Fruit fly (Drosophila melanogaster) whole organism, pupa: ENCODE results near the gene CG2604.

Source experiments
- CG10348 ChIP-seq: fragments of 200-800 bp; sonication (Bioruptor generic); IDR thresholded peaks from 2 replicates; pipeline ENCODE4 v1.3.6; 2022; ENCODE audit warnings: missing biosample characterization, missing genetic modification characterization
- CG12605 ChIP-seq: fragments of 200-800 bp; sonication (Bioruptor generic); IDR thresholded peaks from 2 replicates; pipeline ENCODE4 v1.3.6; 2022; ENCODE audit warnings: missing biosample characterization, missing genetic modification characterization
- CG13204 ChIP-seq: fragments of 200-800 bp; sonication (Bioruptor generic); optimal IDR thresholded peaks from 2 replicates; lab custom pipeline; 2018; ENCODE audit warnings: missing biosample characterization, mild to moderate bottlenecking, missing genetic modification characterization, moderate library complexity
- CG14655 ChIP-seq: fragments of 200-800 bp; sonication (Bioruptor generic); optimal IDR thresholded peaks from 3 replicates; lab custom pipeline; 2017; ENCODE audit warnings: mild to moderate bottlenecking, missing biosample characterization, missing genetic modification reagents, missing genetic modification characterization
- CG15710 ChIP-seq: fragments of 200-800 bp; sonication (Bioruptor generic); optimal IDR thresholded peaks from 2 replicates; lab custom pipeline; 2018; ENCODE audit warnings: missing biosample characterization, mild to moderate bottlenecking, missing genetic modification characterization, moderate library complexity
- CG17806 ChIP-seq: fragments of 200-800 bp; sonication (Bioruptor generic); optimal IDR thresholded peaks from 2 replicates; lab custom pipeline; 2018; ENCODE audit warnings: missing biosample characterization, mild to moderate bottlenecking, missing genetic modification characterization, moderate library complexity
- CG32121 ChIP-seq: fragments of 200-800 bp; sonication (Bioruptor generic); IDR thresholded peaks from 2 replicates; pipeline ENCODE4 v1.3.6; 2022; ENCODE audit warnings: missing biosample characterization, missing genetic modification characterization
- CG34367 ChIP-seq: fragments of 200-800 bp; sonication (Bioruptor generic); optimal IDR thresholded peaks from 2 replicates; lab custom pipeline; 2018; ENCODE audit warnings: missing biosample characterization, mild to moderate bottlenecking, missing genetic modification characterization
- CG4496 ChIP-seq: fragments of 200-800 bp; sonication (Bioruptor generic); IDR thresholded peaks from 3 replicates; pipeline ENCODE4 v1.3.6; 2022; ENCODE audit warnings: missing biosample characterization, missing genetic modification characterization
- CG8159 ChIP-seq: fragments of 200-800 bp; sonication (Bioruptor generic); optimal IDR thresholded peaks from 3 replicates; lab custom pipeline; 2018; ENCODE audit warnings: missing biosample characterization, mild to moderate bottlenecking, missing genetic modification characterization, moderate library complexity
- CG8301 ChIP-seq: fragments of 200-800 bp; sonication (Bioruptor generic); optimal IDR thresholded peaks from 2 replicates; lab custom pipeline; 2018; ENCODE audit warnings: missing biosample characterization, mild to moderate bottlenecking, missing genetic modification characterization
- CG9948 ChIP-seq: fragments of 200-800 bp; sonication (Bioruptor generic); optimal IDR thresholded peaks from 2 replicates; lab custom pipeline; 2018; ENCODE audit warnings: missing biosample characterization, mild to moderate bottlenecking, missing genetic modification characterization, moderate library complexity
- D1 ChIP-seq: fragments of 200-800 bp; sonication (Bioruptor generic); optimal IDR thresholded peaks from 2 replicates; lab custom pipeline; 2018; ENCODE audit warnings: missing biosample characterization, mild to moderate bottlenecking, missing genetic modification characterization, moderate library complexity
- EcR ChIP-seq: fragments of 200-800 bp; sonication (Bioruptor generic); optimal IDR thresholded peaks from 3 replicates; lab custom pipeline; 2019; ENCODE audit warnings: missing biosample characterization, missing genetic modification characterization, mild to moderate bottlenecking, moderate library complexity, missing genetic modification reagents
- Ets98B ChIP-seq: fragments of 200-800 bp; sonication (Bioruptor generic); IDR thresholded peaks from 2 replicates; pipeline ENCODE4 v1.3.6; 2022; ENCODE audit warnings: missing biosample characterization, missing genetic modification characterization
- Pif1A ChIP-seq: fragments of 200-800 bp; sonication (Bioruptor generic); optimal IDR thresholded peaks from 3 replicates; lab custom pipeline; 2016; ENCODE audit warnings: missing biosample characterization, missing genetic modification characterization
- Pif1B ChIP-seq: fragments of 200-800 bp; sonication (Bioruptor generic); optimal IDR thresholded peaks from 3 replicates; lab custom pipeline; 2016; ENCODE audit warnings: missing biosample characterization, missing genetic modification characterization
- Snoo ChIP-seq: fragments of 200-800 bp; sonication (Bioruptor generic); optimal IDR thresholded peaks from 3 replicates; lab custom pipeline; 2017; ENCODE audit warnings: missing biosample characterization, mild to moderate bottlenecking, missing genetic modification characterization, inconsistent platforms
- fd96Ca ChIP-seq: fragments of 200-800 bp; sonication (Bioruptor generic); IDR thresholded peaks from 3 replicates; pipeline ENCODE4 v1.3.6; 2022; ENCODE audit warnings: missing biosample characterization, missing genetic modification characterization
- gl ChIP-seq: fragments of 200-800 bp; sonication (Bioruptor generic); optimal IDR thresholded peaks from 2 replicates; lab custom pipeline; 2018; ENCODE audit warnings: missing biosample characterization, mild to moderate bottlenecking, missing genetic modification characterization
- rn ChIP-seq: fragments of 200-800 bp; sonication (Bioruptor generic); IDR thresholded peaks from 2 replicates; pipeline ENCODE4 v1.3.6; 2022; ENCODE audit warnings: missing biosample characterization, missing genetic modification characterization

Gene CG2604

dm6 chr3R:5252853-5253252, 29.7 kb upstream of the CG2604 start, which contains the start of gene CG1113:
TSS of gene CG1113 (plus strand) at chr3R:5253153.
- TF ChIP-seq Snoo (tag; lab: Kevin White, UChicago) (no peak), EcR (GFP tag; lab: Kevin White, UChicago) (no peak), CG8159 (no peak), CG34367 (tag; lab: Kevin White, UChicago) (no peak), CG15710 (no peak), rn (GFP tag; lab: Robert Waterston, UW) (no peak), Pif1B (no peak), Pif1A (GFP tag; lab: Kevin White, UChicago) (no peak), CG4496 (GFP tag; lab: Robert Waterston, UW) (no peak), CG8301 (tag; lab: Kevin White, UChicago) (no peak), Ets98B (no peak), gl (tag; lab: Kevin White, UChicago) (no peak), CG9948 (no peak), CG17806 (tag; lab: Kevin White, UChicago) (no peak), CG12605 (GFP tag; lab: Robert Waterston, UW) (no peak), CG10348 (no peak)

dm6 chr3R:5251243-5251865, 28.2 kb upstream of the CG2604 start, which contains the start of gene CtsF:
TSS of gene CtsF (minus strand) at chr3R:5251745.
- TF ChIP-seq CG4496 (GFP tag; lab: Robert Waterston, UW) = peak; percentile 57
- TF ChIP-seq CG8159 = peak; percentile 29
- TF ChIP-seq CG14655 = no peak
- TF ChIP-seq D1 (tag; lab: Kevin White, UChicago) = no peak
- TF ChIP-seq Snoo (tag; lab: Kevin White, UChicago) = no peak
- no peak for TF ChIP-seq CG10348
- no peak for TF ChIP-seq fd96Ca (GFP tag; lab: Robert Waterston, UW)
- TF ChIP-seq Ets98B = peak; percentile 30; the same call in 1 of the 2 replicates
- TF ChIP-seq gl (tag; lab: Kevin White, UChicago) = no peak
- peak; percentile 39; the same call in 1 of the 2 replicates for TF ChIP-seq CG12605 (GFP tag; lab: Robert Waterston, UW)
- TF ChIP-seq CG8301 (tag; lab: Kevin White, UChicago) = no peak
- TF ChIP-seq CG17806 (tag; lab: Kevin White, UChicago) = no peak
- no peak for TF ChIP-seq rn (GFP tag; lab: Robert Waterston, UW)
- no peak for TF ChIP-seq Pif1A (GFP tag; lab: Kevin White, UChicago)
- TF ChIP-seq CG9948 = no peak
- TF ChIP-seq CG15710 = no peak
- peak; percentile 30 for TF ChIP-seq CG13204 (GFP tag; lab: Kevin White, UChicago)
- no peak for TF ChIP-seq Pif1B
- peak; percentile 26 for TF ChIP-seq EcR (GFP tag; lab: Kevin White, UChicago)
- TF ChIP-seq CG32121 (GFP tag; lab: Robert Waterston, UW) = peak; percentile 26; the same call in 1 of the 2 replicates
- no peak for TF ChIP-seq CG34367 (tag; lab: Kevin White, UChicago)
- TF ChIP-seq, all 21 proteins: peak for 7

dm6 chr3R:5250530-5251242, 27.5 kb upstream of the CG2604 start:
- TF ChIP-seq CG17806 (tag; lab: Kevin White, UChicago) (peak; percentile 66), Ets98B (peak; percentile 76), CG8159 (peak; percentile 28), fd96Ca (GFP tag; lab: Robert Waterston, UW) (peak; percentile 70; the same call in 2 of the 3 replicates), CG10348 (no peak), Pif1B (peak; percentile 69), Pif1A (GFP tag; lab: Kevin White, UChicago) (peak; percentile 78), CG13204 (GFP tag; lab: Kevin White, UChicago) (no peak), CG4496 (GFP tag; lab: Robert Waterston, UW) (peak; percentile 81), rn (GFP tag; lab: Robert Waterston, UW) (no peak), D1 (tag; lab: Kevin White, UChicago) (no peak), CG8301 (tag; lab: Kevin White, UChicago) (peak; percentile 67), CG14655 (peak; percentile 74), EcR (GFP tag; lab: Kevin White, UChicago) (peak; percentile 64), CG32121 (GFP tag; lab: Robert Waterston, UW) (peak; percentile 52), CG9948 (peak; percentile 57), CG12605 (GFP tag; lab: Robert Waterston, UW) (no peak), Snoo (tag; lab: Kevin White, UChicago) (peak; percentile 26), gl (tag; lab: Kevin White, UChicago) (no peak), CG34367 (tag; lab: Kevin White, UChicago) (peak; percentile 55), CG15710 (peak; percentile 53)

DNA sequence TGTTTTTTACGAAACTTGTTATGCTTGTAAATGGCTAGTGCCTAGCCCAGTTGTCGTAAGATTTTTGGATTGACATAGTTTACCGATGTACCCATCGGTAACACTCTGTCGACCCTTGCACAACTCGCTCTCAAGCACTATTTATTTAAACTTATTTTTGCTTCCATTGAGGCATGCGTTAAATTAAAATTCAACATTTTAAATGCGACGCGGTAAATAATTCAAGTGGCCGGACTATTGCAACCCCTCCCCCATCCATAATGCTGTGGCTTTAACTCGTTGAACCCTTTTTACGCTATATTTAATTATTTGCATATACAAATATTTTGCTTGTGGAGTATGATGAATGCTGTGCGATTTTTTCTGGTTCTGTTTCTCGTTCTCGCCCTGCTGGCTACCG, 26.1 kb upstream of the CG2604 start:
- TF ChIP-seq Pif1B (no peak), D1 (tag; lab: Kevin White, UChicago) (no peak), CG32121 (GFP tag; lab: Robert Waterston, UW) (no peak), gl (tag; lab: Kevin White, UChicago) (no peak), Ets98B (no peak), CG8301 (tag; lab: Kevin White, UChicago) (no peak), CG14655 (no peak), CG9948 (no peak), CG17806 (tag; lab: Kevin White, UChicago) (no peak), EcR (GFP tag; lab: Kevin White, UChicago) (no peak)

dm6 chr3R:5246950-5247349, 23.8 kb upstream of the CG2604 start:
- TF ChIP-seq Pif1B (no peak), fd96Ca (GFP tag; lab: Robert Waterston, UW) (no peak), CG13204 (GFP tag; lab: Kevin White, UChicago) (peak; percentile 2), CG17806 (tag; lab: Kevin White, UChicago) (no peak), EcR (GFP tag; lab: Kevin White, UChicago) (peak; percentile 85)
